Worm (Caenorhabditis elegans): ENCODE results near the gene ZK632.2.

DNA sequence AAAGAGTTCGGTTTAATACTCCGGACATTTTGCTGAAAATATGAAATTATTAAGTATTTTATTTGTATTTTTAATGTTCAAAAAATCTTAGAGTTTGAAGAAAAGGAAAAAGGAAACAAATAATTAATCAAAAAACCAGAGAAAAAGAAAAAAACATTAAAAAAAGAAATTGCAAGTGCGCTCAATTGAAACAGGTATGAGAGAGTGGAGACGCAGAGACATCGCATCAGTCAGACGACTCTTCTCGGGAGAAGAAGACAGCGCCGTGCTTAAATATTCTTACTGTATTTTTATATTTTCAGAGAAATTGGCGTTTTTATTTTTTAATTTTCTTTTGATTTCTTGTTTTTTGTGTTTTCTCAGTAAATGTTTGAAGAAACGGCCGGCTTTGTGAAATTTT is 49.2 kb downstream of the ZK632.2 start, which contains the start of gene mrpl-36:
- TF ChIP-seq klf-2 (GFP tag; conservative IDR thresholded peaks at IDR 0.05): no peak
- TF ChIP-seq ztf-23 (GFP tag; IDR thresholded peaks at IDR 0.05): no peak
- no peak for TF ChIP-seq flt-1 (GFP tag; IDR thresholded peaks at IDR 0.05)

All from whole organism, midembryonic.